Worm (Caenorhabditis elegans) whole organism, mixed stage, embryonic: ENCODE measurements around the gene B0302.5.

Source experiments
- lin-13 ChIP-seq: fragments of 150-350 bp; optimal IDR thresholded peaks from 2 replicates; lab custom pipeline; 2014; ENCODE audit warnings: missing biosample characterization, missing genetic modification characterization
- lin-32 ChIP-seq: fragments of 200-800 bp; sonication (Bioruptor generic); optimal IDR thresholded peaks from 2 replicates; lab custom pipeline; 2018; ENCODE audit warnings: mild to moderate bottlenecking, missing genetic modification characterization, missing compliant biosample characterization
- mep-1 ChIP-seq: fragments of 150-350 bp; optimal IDR thresholded peaks from 2 replicates; lab custom pipeline; 2017; ENCODE audit warnings: missing biosample characterization, missing genetic modification reagents, missing genetic modification characterization, inconsistent platforms
- snpc-4 ChIP-seq: fragments of 150-350 bp; optimal IDR thresholded peaks from 2 replicates; lab custom pipeline; 2014; ENCODE audit warnings: missing biosample characterization, missing genetic modification characterization
- ztf-11 ChIP-seq: fragments of 150-350 bp; optimal IDR thresholded peaks from 2 replicates; lab custom pipeline; 2014; ENCODE audit warnings: missing biosample characterization, missing genetic modification characterization

DNA sequence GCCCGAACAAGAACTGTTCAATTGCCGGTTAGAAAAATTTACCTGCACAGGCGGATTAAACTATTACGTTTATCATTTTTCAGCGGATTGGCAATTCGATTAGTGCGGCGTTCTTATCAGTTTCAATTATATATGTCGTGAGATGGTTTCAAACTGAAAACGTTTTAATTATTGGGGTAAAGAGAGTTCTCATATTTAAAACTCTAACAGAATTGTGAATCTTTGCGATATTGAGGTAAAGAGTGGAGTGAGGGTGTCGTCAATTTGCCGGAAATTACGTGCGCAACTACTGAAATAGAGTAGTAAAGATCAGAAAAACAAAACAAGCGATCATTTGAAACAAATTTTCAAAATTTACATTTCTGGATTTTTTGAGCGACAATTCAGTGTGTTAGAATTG, 35.2 kb upstream of the B0302.5 start, which contains the start of gene T25G12.6:
- no peak for TF ChIP-seq mep-1 (tag; lab: Kevin White, UChicago)
- TF ChIP-seq snpc-4 (tag; lab: Kevin White, UChicago): no peak
- no peak for TF ChIP-seq ztf-11 (tag; lab: Kevin White, UChicago)
- TF ChIP-seq lin-13: no peak
- no peak for TF ChIP-seq lin-32 (GFP tag; lab: Kevin White, UChicago)
